Fruit fly (Drosophila melanogaster) whole organism, embryonic: ENCODE results near the gene CG13893.

Experiments used
- Bgb ChIP-seq: fragments of 200-800 bp; sonication (Bioruptor generic); IDR thresholded peaks from 2 replicates; pipeline ENCODE4 v1.3.6; 2022; ENCODE audit warnings: missing biosample characterization, missing genetic modification characterization; ENCODE audit not compliant: partially characterized antibody
- Bteb2 ChIP-seq: fragments of 200-800 bp; sonication (Bioruptor generic); optimal IDR thresholded peaks from 2 replicates; lab custom pipeline; 2016; ENCODE audit warnings: missing biosample characterization, missing genetic modification characterization
- C15 ChIP-seq: fragments of 200-800 bp; sonication (Bioruptor generic); IDR thresholded peaks from 3 replicates; pipeline ENCODE4 v1.3.6; 2022; ENCODE audit warnings: missing biosample characterization, missing genetic modification characterization
- CG10321 ChIP-seq: fragments of 200-800 bp; sonication (Bioruptor generic); IDR thresholded peaks from 2 replicates; pipeline ENCODE4 v1.3.6; 2022; ENCODE audit warnings: missing biosample characterization, missing genetic modification characterization
- CG11456 ChIP-seq: fragments of 200-800 bp; sonication (Bioruptor generic); IDR thresholded peaks from 3 replicates; pipeline ENCODE4 v1.3.6; 2022; ENCODE audit warnings: missing biosample characterization, missing genetic modification characterization
- CG12236 ChIP-seq: fragments of 200-800 bp; sonication (Bioruptor generic); optimal IDR thresholded peaks from 2 replicates; lab custom pipeline; 2016; ENCODE audit warnings: missing biosample characterization, missing genetic modification characterization
- CG12942 ChIP-seq: fragments of 200-800 bp; sonication (Bioruptor generic); optimal IDR thresholded peaks from 3 replicates; lab custom pipeline; 2016; ENCODE audit warnings: missing biosample characterization, missing genetic modification characterization
- CG15514 ChIP-seq: fragments of 200-800 bp; sonication (Bioruptor generic); optimal IDR thresholded peaks from 3 replicates; lab custom pipeline; 2017; ENCODE audit warnings: missing biosample characterization, missing genetic modification characterization, mild to moderate bottlenecking, moderate library complexity, missing genetic modification reagents
- CG17802 ChIP-seq: fragments of 200-800 bp; sonication (Bioruptor generic); optimal IDR thresholded peaks from 2 replicates; lab custom pipeline; 2018; ENCODE audit warnings: missing biosample characterization, mild to moderate bottlenecking, missing genetic modification characterization, moderate library complexity
- CG18262 ChIP-seq: fragments of 200-800 bp; optimal IDR thresholded peaks from 3 replicates; lab custom pipeline; 2019; ENCODE audit warnings: missing biosample characterization, mild to moderate bottlenecking, missing genetic modification characterization, moderate library complexity
- CG2712 ChIP-seq: fragments of 200-800 bp; optimal IDR thresholded peaks from 3 replicates; lab custom pipeline; 2019; ENCODE audit warnings: missing biosample characterization, mild to moderate bottlenecking, missing genetic modification characterization, moderate library complexity
- CG2875 ChIP-seq: fragments of 200-800 bp; sonication (Bioruptor generic); optimal IDR thresholded peaks from 2 replicates; lab custom pipeline; 2017; ENCODE audit warnings: missing biosample characterization, mild to moderate bottlenecking, missing genetic modification characterization, missing genetic modification reagents
- CG3281 ChIP-seq: fragments of 200-800 bp; sonication (Bioruptor generic); optimal IDR thresholded peaks from 3 replicates; lab custom pipeline; 2017; ENCODE audit warnings: missing biosample characterization, mild to moderate bottlenecking, missing genetic modification characterization
- CG34224 ChIP-seq: fragments of 200-800 bp; sonication (Bioruptor generic); IDR thresholded peaks from 3 replicates; pipeline ENCODE4 v1.3.6; 2022; ENCODE audit warnings: missing biosample characterization, missing genetic modification characterization; ENCODE audit not compliant: partially characterized antibody
- CG4820 ChIP-seq: fragments of 200-800 bp; sonication (Bioruptor generic); optimal IDR thresholded peaks from 3 replicates; lab custom pipeline; 2016; ENCODE audit warnings: missing biosample characterization, missing genetic modification characterization
- CG6175 ChIP-seq: fragments of 200-800 bp; sonication (Bioruptor generic); IDR thresholded peaks from 3 replicates; pipeline ENCODE4 v1.3.6; 2022; ENCODE audit warnings: missing biosample characterization, missing genetic modification characterization
- CG9437 ChIP-seq: fragments of 200-800 bp; sonication (Bioruptor generic); optimal IDR thresholded peaks from 2 replicates; lab custom pipeline; 2018; ENCODE audit warnings: missing biosample characterization, mild to moderate bottlenecking, missing genetic modification characterization
- CHES-1-like ChIP-seq: fragments of 200-800 bp; sonication (Bioruptor generic); optimal IDR thresholded peaks from 2 replicates; lab custom pipeline; 2016; ENCODE audit warnings: missing biosample characterization, missing genetic modification characterization
- Camta ChIP-seq: fragments of 200-800 bp; sonication (Bioruptor generic); optimal IDR thresholded peaks from 2 replicates; lab custom pipeline; 2016; ENCODE audit warnings: missing biosample characterization, missing genetic modification characterization
- Dref ChIP-seq: fragments of 200-800 bp; sonication (Bioruptor generic); IDR thresholded peaks from 2 replicates; pipeline ENCODE4 v1.3.6; 2022; ENCODE audit warnings: missing biosample characterization, missing genetic modification characterization
- Drgx ChIP-seq: fragments of 200-800 bp; sonication (Bioruptor generic); IDR thresholded peaks from 2 replicates; pipeline ENCODE4 v1.3.6; 2022; ENCODE audit warnings: missing biosample characterization, missing genetic modification characterization
- Elba2 ChIP-seq: fragments of 200-800 bp; sonication (Bioruptor generic); optimal IDR thresholded peaks from 3 replicates; lab custom pipeline; 2016; ENCODE audit warnings: missing biosample characterization, missing genetic modification characterization
- Hey ChIP-seq: fragments of 200-800 bp; sonication (Bioruptor generic); optimal IDR thresholded peaks from 3 replicates; lab custom pipeline; 2018; ENCODE audit warnings: missing biosample characterization, mild to moderate bottlenecking, missing genetic modification characterization
- HmgD ChIP-seq: fragments of 200-800 bp; sonication (Bioruptor generic); optimal IDR thresholded peaks from 3 replicates; lab custom pipeline; 2016; ENCODE audit warnings: missing biosample characterization, missing genetic modification characterization
- MESR4 ChIP-seq: fragments of 200-800 bp; sonication (Bioruptor generic); optimal IDR thresholded peaks from 2 replicates; lab custom pipeline; 2018; ENCODE audit warnings: missing biosample characterization, mild to moderate bottlenecking, missing genetic modification characterization, moderate library complexity
- Oli ChIP-seq: fragments of 200-800 bp; sonication (Bioruptor generic); optimal IDR thresholded peaks from 2 replicates; lab custom pipeline; 2018; ENCODE audit warnings: missing biosample characterization, mild to moderate bottlenecking, missing genetic modification characterization, moderate library complexity
- Opbp ChIP-seq: fragments of 200-800 bp; sonication (Bioruptor generic); IDR thresholded peaks from 3 replicates; pipeline ENCODE4 v1.3.6; 2022; ENCODE audit warnings: missing biosample characterization, missing genetic modification characterization; ENCODE audit not compliant: partially characterized antibody
- Optix ChIP-seq: fragments of 200-800 bp; sonication (Bioruptor generic); IDR thresholded peaks from 3 replicates; pipeline ENCODE4 v1.3.6; 2022; ENCODE audit warnings: missing biosample characterization, missing genetic modification characterization
- Pdp1 ChIP-seq, 2 experiments: fragments of 200-800 bp; sonication (Bioruptor generic); optimal IDR thresholded peaks; 3 replicates each; lab custom pipeline; 2016; ENCODE audit warnings: missing biosample characterization in 2 of 2, missing genetic modification characterization in 2 of 2, mild to moderate bottlenecking in 1 of 2, moderate library complexity in 1 of 2
- Sin3A ChIP-seq: fragments of >200 bp; optimal IDR thresholded peaks from 2 replicates; lab custom pipeline; 2018
- ac ChIP-seq: fragments of 200-800 bp; sonication (Bioruptor generic); optimal IDR thresholded peaks from 3 replicates; lab custom pipeline; 2017; ENCODE audit warnings: missing biosample characterization, mild to moderate bottlenecking, missing genetic modification characterization
- bab2 ChIP-seq: fragments of 200-800 bp; sonication (Bioruptor generic); optimal IDR thresholded peaks from 2 replicates; lab custom pipeline; 2016; ENCODE audit warnings: missing biosample characterization, missing genetic modification characterization
- cato ChIP-seq: fragments of 200-800 bp; sonication (Bioruptor generic); optimal IDR thresholded peaks from 2 replicates; lab custom pipeline; 2016; ENCODE audit warnings: missing biosample characterization, missing genetic modification characterization, borderline replicate concordance
- cg ChIP-seq: fragments of 200-800 bp; sonication (Bioruptor generic); optimal IDR thresholded peaks from 3 replicates; lab custom pipeline; 2019; ENCODE audit warnings: missing biosample characterization, mild to moderate bottlenecking, missing genetic modification characterization, moderate library complexity
- chm ChIP-seq: fragments of 200-800 bp; sonication (Bioruptor generic); IDR thresholded peaks from 2 replicates; pipeline ENCODE4 v1.3.6; 2022; ENCODE audit warnings: missing biosample characterization, missing genetic modification characterization
- corto ChIP-seq: fragments of 200-800 bp; sonication (Bioruptor generic); optimal IDR thresholded peaks from 2 replicates; lab custom pipeline; 2016; ENCODE audit warnings: missing biosample characterization, mild to moderate bottlenecking, missing genetic modification characterization, moderate library complexity
- dmrt11E ChIP-seq: fragments of 200-800 bp; sonication (Bioruptor generic); optimal IDR thresholded peaks from 3 replicates; lab custom pipeline; 2018; ENCODE audit warnings: missing biosample characterization, mild to moderate bottlenecking, missing genetic modification characterization, moderate library complexity
- esg ChIP-seq: fragments of 200-800 bp; sonication (Bioruptor generic); conservative IDR thresholded peaks from 2 replicates; pipeline ENCODE4 v1.3.6; 2022; ENCODE audit warnings: missing biosample characterization, missing genetic modification characterization
- exex ChIP-seq: fragments of 200-800 bp; sonication (Bioruptor generic); optimal IDR thresholded peaks from 4 replicates; lab custom pipeline; 2018; ENCODE audit warnings: missing biosample characterization, mild to moderate bottlenecking, missing genetic modification characterization, moderate library complexity
- eyg ChIP-seq: fragments of 200-800 bp; sonication (Bioruptor generic); optimal IDR thresholded peaks from 3 replicates; lab custom pipeline; 2016; ENCODE audit warnings: missing biosample characterization, missing genetic modification characterization
- inv ChIP-seq: fragments of 200-800 bp; sonication (Bioruptor generic); IDR thresholded peaks from 2 replicates; pipeline ENCODE4 v1.3.6; 2022; ENCODE audit warnings: missing biosample characterization, missing genetic modification characterization; ENCODE audit not compliant: partially characterized antibody
- jumu ChIP-seq: fragments of 200-800 bp; sonication (Bioruptor generic); optimal IDR thresholded peaks from 3 replicates; lab custom pipeline; 2016; ENCODE audit warnings: missing biosample characterization, missing genetic modification characterization
- phol ChIP-seq: fragments of 200-800 bp; sonication (Bioruptor generic); optimal IDR thresholded peaks from 3 replicates; lab custom pipeline; 2018; ENCODE audit warnings: missing biosample characterization, mild to moderate bottlenecking, missing genetic modification characterization, moderate library complexity
- ranshi ChIP-seq: fragments of 200-800 bp; sonication (Bioruptor generic); IDR thresholded peaks from 2 replicates; pipeline ENCODE4 v1.3.6; 2022; ENCODE audit warnings: missing biosample characterization, missing genetic modification characterization
- ro ChIP-seq: fragments of 200-800 bp; sonication (Bioruptor generic); IDR thresholded peaks from 2 replicates; pipeline ENCODE4 v1.3.6; 2022; ENCODE audit warnings: missing biosample characterization, missing genetic modification characterization
- slbo ChIP-seq: fragments of 200-800 bp; sonication (Bioruptor generic); IDR thresholded peaks from 2 replicates; pipeline ENCODE4 v1.3.6; 2022; ENCODE audit warnings: missing biosample characterization, missing genetic modification characterization
- so ChIP-seq: fragments of 200-800 bp; sonication (Bioruptor generic); IDR thresholded peaks from 3 replicates; pipeline ENCODE4 v1.3.6; 2022; ENCODE audit warnings: missing biosample characterization, missing genetic modification characterization
- tup ChIP-seq: fragments of 200-800 bp; sonication (Bioruptor generic); optimal IDR thresholded peaks from 2 replicates; lab custom pipeline; 2016; ENCODE audit warnings: missing biosample characterization, mild to moderate bottlenecking, missing genetic modification characterization, moderate library complexity
- vnd ChIP-seq: fragments of 200-800 bp; sonication (Bioruptor generic); IDR thresholded peaks from 3 replicates; pipeline ENCODE4 v1.3.6; 2022; ENCODE audit warnings: missing biosample characterization, missing genetic modification characterization; ENCODE audit not compliant: partially characterized antibody

Gene CG13893

DNA sequence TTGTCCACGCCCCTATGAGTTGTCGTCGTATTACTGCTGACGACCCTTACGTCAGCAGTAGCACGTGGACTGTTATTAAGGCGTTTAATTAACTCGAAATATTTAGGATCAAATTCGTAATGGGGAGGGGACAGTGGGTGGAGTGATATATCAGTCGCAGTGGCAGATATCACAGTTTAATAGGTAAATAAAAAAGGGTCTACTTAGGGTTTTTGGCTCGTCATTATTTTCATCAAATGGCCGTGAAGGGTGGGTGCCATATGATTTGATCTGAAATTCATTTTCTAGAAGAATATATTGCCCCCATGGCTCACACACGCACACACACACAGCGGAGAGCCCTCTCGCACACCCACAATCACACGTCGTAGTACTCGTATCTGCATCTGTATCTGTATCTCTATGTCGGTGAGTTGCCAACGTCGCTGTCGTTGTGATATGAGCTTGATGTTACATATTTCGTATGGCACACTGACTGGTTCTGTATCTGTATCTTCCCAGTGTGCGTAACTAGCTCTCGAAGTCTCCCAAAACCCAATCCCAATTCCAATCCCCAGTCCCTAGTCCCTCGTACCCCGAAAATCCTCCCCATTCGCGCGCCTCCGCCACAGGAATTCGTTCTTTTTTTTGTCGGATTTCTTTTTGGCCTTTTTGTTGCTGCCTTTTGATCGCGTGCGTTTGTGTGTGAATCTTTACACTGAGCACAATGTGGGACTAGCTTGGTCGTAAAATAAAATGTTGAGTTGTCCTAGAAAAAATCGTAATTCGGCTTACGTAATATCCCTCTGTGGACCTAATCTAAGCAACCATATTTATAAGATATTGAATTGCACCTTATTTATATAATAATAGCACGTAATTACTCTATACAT, 22.9 kb upstream of the CG13893 start (continued):
- TF ChIP-seq HmgD (GFP tag; lab: Kevin White, UChicago) (no peak), CG11456 (peak; percentile 63; the same call in 2 of the 3 replicates), CHES-1-like (GFP tag; lab: Kevin White, UChicago) (no peak), CG18262 (tag; lab: Kevin White, UChicago) (peak; percentile 39), Bteb2 (GFP tag; lab: Kevin White, UChicago) (no peak), CG34224 (GFP tag; lab: Robert Waterston, UW) (no peak; the same call in 2 of the 3 replicates), Elba2 (GFP tag; lab: Kevin White, UChicago) (no peak), Optix (GFP tag; lab: Robert Waterston, UW) (no peak), Pdp1 (GFP tag; optimal IDR thresholded peaks at IDR 0.05; lab: Kevin White, UChicago) (peak; percentile 27 to 87), CG15514 (no peak), inv (no peak), bab2 (peak; percentile 10), eyg (GFP tag; lab: Kevin White, UChicago) (no peak), jumu (GFP tag; lab: Kevin White, UChicago) (no peak), slbo (GFP tag; lab: Robert Waterston, UW) (peak; percentile 76), Bgb (GFP tag; lab: Robert Waterston, UW) (no peak; the same call in 1 of the 2 replicates), CG12942 (GFP tag; lab: Kevin White, UChicago) (no peak), ac (no peak), CG2712 (peak; percentile 52), CG6175 (GFP tag; lab: Robert Waterston, UW) (no peak; the same call in 2 of the 3 replicates), exex (tag; lab: Kevin White, UChicago) (peak; percentile 69), esg (GFP tag; lab: Robert Waterston, UW) (peak; percentile 56), corto (no peak), cg (peak; percentile 98), MESR4 (GFP tag; lab: Kevin White, UChicago) (no peak), Dref (no peak), Oli (peak; percentile 49), C15 (GFP tag; lab: Robert Waterston, UW) (0 out of 3 replicates have a peak, but pooled peaks have one; percentile 42), Hey (tag; lab: Kevin White, UChicago) (no peak), ranshi (GFP tag; lab: Robert Waterston, UW) (peak; percentile 47; the same call in 1 of the 2 replicates), tup (peak; percentile 12), chm (GFP tag; lab: Robert Waterston, UW) (peak; percentile 47; the same call in 1 of the 2 replicates), CG2875 (GFP tag; lab: Kevin White, UChicago) (no peak), CG10321 (GFP tag; lab: Robert Waterston, UW) (no peak), ro (GFP tag; lab: Robert Waterston, UW) (no peak), CG12236 (GFP tag; lab: Kevin White, UChicago) (no peak), so (GFP tag; lab: Robert Waterston, UW) (no peak), phol (tag; lab: Kevin White, UChicago) (peak; percentile 51), cato (no peak), CG3281 (GFP tag; lab: Kevin White, UChicago) (peak; percentile 57), vnd (GFP tag; lab: Robert Waterston, UW) (no peak), Opbp (GFP tag; lab: Robert Waterston, UW) (no peak), Sin3A (lab: Kevin White, UChicago) (no peak), CG9437 (GFP tag; lab: Kevin White, UChicago) (no peak), CG17802 (peak; percentile 4), CG4820 (GFP tag; lab: Kevin White, UChicago) (no peak), Camta (GFP tag; lab: Kevin White, UChicago) (peak; percentile 5), dmrt11E (tag; lab: Kevin White, UChicago) (peak; percentile 41), Drgx (GFP tag; lab: Robert Waterston, UW) (peak; percentile 87)
